Worm (Caenorhabditis elegans): ENCODE data around the gene M117.3.

The M117.3 gene

DNA sequence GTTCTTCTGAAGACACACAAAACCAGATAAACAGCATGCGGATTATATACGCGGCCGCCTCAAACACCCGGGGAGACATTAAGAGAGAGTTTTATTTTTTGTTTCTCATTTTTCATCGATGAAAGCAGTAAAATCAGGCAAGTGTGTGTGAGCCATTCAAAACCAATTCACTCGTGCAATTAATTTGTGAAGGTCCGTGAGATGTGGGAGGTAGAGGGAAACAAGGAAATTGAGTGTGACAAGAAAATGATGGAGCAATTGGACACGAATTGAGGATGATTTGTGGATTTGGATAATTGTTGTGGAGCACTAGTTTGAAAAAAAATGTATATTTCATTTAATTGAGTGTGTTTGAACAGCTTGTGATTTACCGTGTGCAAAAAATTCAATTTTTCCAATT, 34.2 kb upstream of the M117.3 start:
- TF ChIP-seq F10B5.3 (tag; optimal IDR thresholded peaks at IDR 0.05) (no peak), hlh-11 (tag; optimal IDR thresholded peaks at IDR 0.05) (no peak), F49E8.2 (tag; optimal IDR thresholded peaks at IDR 0.05; ENCODE audit: borderline replicate concordance) (no peak), ZK546.5 (tag; optimal IDR thresholded peaks at IDR 0.05) (no peak), lim-7 (GFP tag; IDR thresholded peaks at IDR 0.05) (no peak), Y48G9A.11 (GFP tag; IDR thresholded peaks at IDR 0.05) (no peak), tag-97 (GFP tag; IDR thresholded peaks at IDR 0.05) (no peak), pqm-1 (tag; optimal IDR thresholded peaks at IDR 0.05) (no peak), dmd-6 (GFP tag; IDR thresholded peaks at IDR 0.05) (no peak), nhr-111 (GFP tag; optimal IDR thresholded peaks at IDR 0.05) (no peak), mxl-2 (GFP tag; conservative IDR thresholded peaks at IDR 0.05) (no peak), sdz-12 (GFP tag; optimal IDR thresholded peaks at IDR 0.05) (no peak)

DNA sequence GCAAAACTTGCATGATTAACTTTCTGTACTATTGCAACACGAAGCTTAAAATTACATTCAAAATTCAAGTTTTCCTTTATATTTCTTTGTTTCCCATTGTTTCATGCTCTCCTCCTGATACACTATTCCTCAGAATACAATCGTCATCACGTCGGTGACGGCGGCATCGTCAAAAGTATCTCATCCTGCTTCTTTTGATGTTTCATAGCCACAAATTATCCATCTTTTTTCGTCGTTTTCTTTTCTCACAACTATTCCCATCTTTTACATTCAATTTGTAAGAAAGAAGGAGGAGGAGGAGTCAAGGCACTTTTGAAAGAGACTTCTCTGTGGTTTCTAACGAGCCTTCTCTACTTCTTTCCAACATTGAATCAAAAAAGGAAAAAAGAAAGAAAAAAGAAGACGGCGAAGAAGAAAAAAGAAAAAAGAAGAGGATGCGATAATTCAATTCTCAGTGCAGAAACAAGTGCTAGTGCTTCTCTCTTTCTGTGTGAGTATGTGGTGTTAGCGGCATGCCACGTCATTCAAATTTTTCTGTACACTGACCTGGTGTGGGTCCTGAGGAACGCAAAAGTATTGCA, 33.5 kb upstream of the M117.3 start:
- TF ChIP-seq zip-11 (GFP tag; IDR thresholded peaks at IDR 0.05) (no peak), ceh-44 (GFP tag; IDR thresholded peaks at IDR 0.05) (no peak), nhr-77 (tag; optimal IDR thresholded peaks at IDR 0.05) (no peak), fos-1 (tag; optimal IDR thresholded peaks at IDR 0.05) (no peak), daf-8 (GFP tag; IDR thresholded peaks at IDR 0.05) (no peak), lin-29 (GFP tag; IDR thresholded peaks at IDR 0.05) (no peak), spr-3 (GFP tag; optimal IDR thresholded peaks at IDR 0.05) (no peak), ces-1 (GFP tag; optimal IDR thresholded peaks at IDR 0.05) (peak; percentile 82), ceh-20 (GFP tag; IDR thresholded peaks at IDR 0.05) (no peak), unc-62 (GFP tag; optimal IDR thresholded peaks at IDR 0.05 in 1 of 2) (peak in 1 of 2 experiments; percentile 53), unc-62 (tag; optimal IDR thresholded peaks at IDR 0.05) (no peak), lsy-2 (tag; optimal IDR thresholded peaks at IDR 0.05) (peak in 1 of 2 experiments; percentile 23), egl-43 (GFP tag; IDR thresholded peaks at IDR 0.05) (no peak), aha-1 (tag) (peak; percentile 89), ztf-7 (tag; optimal IDR thresholded peaks at IDR 0.05) (no peak), mep-1 (tag; optimal IDR thresholded peaks at IDR 0.05) (peak; percentile 19), fkh-10 (GFP tag; optimal IDR thresholded peaks at IDR 0.05) (peak; percentile 83), hmg-1.1 (GFP tag; IDR thresholded peaks at IDR 0.05) (no peak), R02D3.7 (tag; optimal IDR thresholded peaks at IDR 0.05) (no peak), ztf-11 (tag; optimal IDR thresholded peaks at IDR 0.05) (no peak)

DNA sequence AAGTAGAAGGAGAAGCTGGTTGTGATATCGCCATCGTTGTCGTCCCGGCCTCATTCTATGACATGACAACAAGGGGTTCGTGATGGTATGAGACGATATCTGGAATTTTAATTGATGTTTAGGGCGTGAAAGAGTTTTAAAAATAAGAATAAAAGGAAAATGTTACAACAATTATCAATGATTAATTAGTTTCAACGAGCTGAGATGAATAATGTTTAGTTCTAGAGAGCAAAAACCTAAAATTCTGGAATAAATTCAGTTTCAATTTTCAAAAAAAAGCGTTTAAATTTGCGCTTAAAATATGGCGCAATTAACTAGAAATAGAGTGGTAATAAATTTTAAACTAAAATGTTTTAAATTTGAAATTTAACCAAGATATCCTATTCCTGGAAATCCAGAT, 29.5 kb upstream of the M117.3 start, which contains the start of gene H01G02.3:
H01G02.3 (minus strand) TSS at position 101 of the 400 bp plus-strand sequence.
- TF ChIP-seq madf-5 (GFP tag; IDR thresholded peaks at IDR 0.05) (no peak), mes-2 (tag; optimal IDR thresholded peaks at IDR 0.05; ENCODE audit: poor library complexity, severe bottlenecking) (no peak), lin-29 (GFP tag; IDR thresholded peaks at IDR 0.05) (no peak), daf-8 (GFP tag; IDR thresholded peaks at IDR 0.05) (no peak), ceh-32 (tag; optimal IDR thresholded peaks at IDR 0.05; ENCODE audit: poor library complexity) (no peak), dve-1 (tag; optimal IDR thresholded peaks at IDR 0.05; ENCODE audit: insufficient read depth) (no peak), hlh-11 (tag; optimal IDR thresholded peaks at IDR 0.05) (no peak), egl-43 (GFP tag; IDR thresholded peaks at IDR 0.05) (no peak), ztf-7 (tag; optimal IDR thresholded peaks at IDR 0.05) (no peak), unc-62 (GFP tag; optimal IDR thresholded peaks at IDR 0.05 in 1 of 2) (no peak), unc-62 (tag; optimal IDR thresholded peaks at IDR 0.05) (no peak), daf-19 (GFP tag; conservative IDR thresholded peaks at IDR 0.05) (no peak), ZK546.5 (tag; optimal IDR thresholded peaks at IDR 0.05) (no peak), cey-2 (tag; optimal IDR thresholded peaks at IDR 0.05; ENCODE audit: borderline replicate concordance, insufficient read depth) (no peak), set-16 (GFP tag; IDR thresholded peaks at IDR 0.05) (no peak), dmd-6 (GFP tag; IDR thresholded peaks at IDR 0.05) (no peak), fos-1 (tag; optimal IDR thresholded peaks at IDR 0.05) (no peak), aly-2 (tag; optimal IDR thresholded peaks at IDR 0.05) (no peak), ceh-82 (tag; optimal IDR thresholded peaks at IDR 0.05) (no peak)
